Worm (Caenorhabditis elegans): ENCODE measurements around the gene str-60.

ce11 chrV:15896671-15897070 is 1.1 kb upstream of the str-60 start, which contains the start of gene nhr-213:
- TF ChIP-seq klf-2 (GFP tag; conservative IDR thresholded peaks at IDR 0.05): no peak
- no peak for TF ChIP-seq med-1 (GFP tag; optimal IDR thresholded peaks at IDR 0.05; ENCODE audit: insufficient read depth)
- no peak for TF ChIP-seq T22C8.4 (GFP tag; IDR thresholded peaks at IDR 0.05)
